Worm (Caenorhabditis elegans) whole organism, L3 larva: ENCODE results near the gene clec-127.

ENCODE experiments used
- egl-27 ChIP-seq: sonication (generic microtip); optimal IDR thresholded peaks from 4 replicates; lab custom pipeline; 2017; ENCODE audit warnings: missing biosample characterization, missing genetic modification reagents, missing genetic modification characterization
- fkh-2 ChIP-seq: fragments of 150-350 bp; optimal IDR thresholded peaks from 2 replicates; lab custom pipeline; 2014; ENCODE audit warnings: missing biosample characterization, missing genetic modification reagents, missing genetic modification characterization
- nhr-11 ChIP-seq: fragments of 150-350 bp; optimal IDR thresholded peaks from 2 replicates; lab custom pipeline; 2014; ENCODE audit warnings: missing biosample characterization, missing genetic modification characterization

ce11 chrII:3554673-3555072 lies 14.3 kb downstream of the clec-127 start:
- TF ChIP-seq nhr-11 (tag; lab: Kevin White, UChicago) (no peak), fkh-2 (tag; lab: Kevin White, UChicago) (no peak), egl-27 (tag; lab: Kevin White, UChicago) (no peak)
